Worm (Caenorhabditis elegans): ENCODE measurements around the gene Y116F11A.6.

ce11 chrV:19737458-19737857 is 18.1 kb downstream of the Y116F11A.6 start, which contains the start of gene W04E12.7:
- no peak for TF ChIP-seq him-1 (tag; optimal IDR thresholded peaks at IDR 0.05)
- no peak for TF ChIP-seq W03F9.2 (tag; optimal IDR thresholded peaks at IDR 0.05)
- no peak for TF ChIP-seq dao-5 (tag; optimal IDR thresholded peaks at IDR 0.05)
